Fruit fly (Drosophila melanogaster) whole organism, embryonic: Measurements from ENCODE around the gene CG46387.
A peak's percentile ranks its signal among the peaks of the same experiment; 100 is the strongest.

Experiments
- Abd-B ChIP-seq: fragments of 200-800 bp; sonication (Bioruptor generic); optimal IDR thresholded peaks from 2 replicates; lab custom pipeline; 2018; ENCODE audit warnings: missing biosample characterization, mild to moderate bottlenecking, missing genetic modification characterization, moderate library complexity
- BEAF-32 ChIP-seq: fragments of 200-800 bp; sonication (Bioruptor generic); optimal IDR thresholded peaks from 3 replicates; lab custom pipeline; 2017; ENCODE audit warnings: missing biosample characterization, missing genetic modification characterization, mild to moderate bottlenecking, moderate library complexity, missing genetic modification reagents
- Bgb ChIP-seq: fragments of 200-800 bp; sonication (Bioruptor generic); IDR thresholded peaks from 2 replicates; pipeline ENCODE4 v1.3.6; 2022; ENCODE audit warnings: missing biosample characterization, missing genetic modification characterization; ENCODE audit not compliant: partially characterized antibody
- CG10979 ChIP-seq: fragments of 200-800 bp; sonication (Bioruptor generic); optimal IDR thresholded peaks from 2 replicates; lab custom pipeline; 2018; ENCODE audit warnings: missing biosample characterization, mild to moderate bottlenecking, missing genetic modification characterization, moderate library complexity
- CG15514 ChIP-seq: fragments of 200-800 bp; sonication (Bioruptor generic); optimal IDR thresholded peaks from 3 replicates; lab custom pipeline; 2017; ENCODE audit warnings: missing biosample characterization, missing genetic modification characterization, mild to moderate bottlenecking, moderate library complexity, missing genetic modification reagents
- CG15601 ChIP-seq: fragments of 200-800 bp; sonication (Bioruptor generic); optimal IDR thresholded peaks from 3 replicates; lab custom pipeline; 2019; ENCODE audit warnings: missing biosample characterization, mild to moderate bottlenecking, missing genetic modification characterization, moderate library complexity
- CG1792 ChIP-seq: fragments of 200-800 bp; sonication (Bioruptor generic); optimal IDR thresholded peaks from 2 replicates; lab custom pipeline; 2016; ENCODE audit warnings: missing biosample characterization, missing genetic modification characterization
- CG2712 ChIP-seq: fragments of 200-800 bp; optimal IDR thresholded peaks from 3 replicates; lab custom pipeline; 2019; ENCODE audit warnings: missing biosample characterization, mild to moderate bottlenecking, missing genetic modification characterization, moderate library complexity
- CG30020 ChIP-seq: fragments of 200-800 bp; optimal IDR thresholded peaks from 2 replicates; lab custom pipeline; 2019; ENCODE audit warnings: missing biosample characterization, mild to moderate bottlenecking, missing genetic modification characterization, moderate library complexity
- CG31388 ChIP-seq: fragments of 200-800 bp; sonication (Bioruptor generic); optimal IDR thresholded peaks from 2 replicates; lab custom pipeline; 2016; ENCODE audit warnings: missing biosample characterization, missing genetic modification characterization
- CG7745 ChIP-seq: fragments of 200-800 bp; sonication (Bioruptor generic); optimal IDR thresholded peaks from 2 replicates; lab custom pipeline; 2018; ENCODE audit warnings: missing biosample characterization, mild to moderate bottlenecking, missing genetic modification characterization, moderate library complexity
- CG7928 ChIP-seq: fragments of 200-800 bp; sonication (Bioruptor generic); optimal IDR thresholded peaks from 2 replicates; lab custom pipeline; 2017; ENCODE audit warnings: missing biosample characterization, mild to moderate bottlenecking, missing genetic modification characterization
- CG7987 ChIP-seq: fragments of 200-800 bp; sonication (Bioruptor generic); optimal IDR thresholded peaks from 2 replicates; lab custom pipeline; 2018; ENCODE audit warnings: missing biosample characterization, mild to moderate bottlenecking, missing genetic modification characterization, moderate library complexity
- CG9609 ChIP-seq: fragments of 200-800 bp; sonication (Bioruptor generic); optimal IDR thresholded peaks from 3 replicates; lab custom pipeline; 2016; ENCODE audit warnings: missing biosample characterization, missing genetic modification characterization
- CHES-1-like ChIP-seq: fragments of 200-800 bp; sonication (Bioruptor generic); optimal IDR thresholded peaks from 2 replicates; lab custom pipeline; 2016; ENCODE audit warnings: missing biosample characterization, missing genetic modification characterization
- Dll ChIP-seq: fragments of 200-800 bp; sonication (Bioruptor generic); IDR thresholded peaks from 4 replicates; pipeline ENCODE4 v1.3.6; 2022; ENCODE audit warnings: missing biosample characterization, missing genetic modification characterization; ENCODE audit not compliant: partially characterized antibody
- Doc3 ChIP-seq: fragments of 200-800 bp; sonication (Bioruptor generic); IDR thresholded peaks from 3 replicates; pipeline ENCODE4 v1.3.6; 2022; ENCODE audit warnings: missing biosample characterization, missing genetic modification characterization; ENCODE audit not compliant: partially characterized antibody
- E2f2 ChIP-seq: fragments of 200-800 bp; sonication (Bioruptor generic); IDR thresholded peaks from 2 replicates; pipeline ENCODE4 v1.3.6; 2022; ENCODE audit warnings: missing biosample characterization, missing genetic modification characterization
- HLH54F ChIP-seq: fragments of 200-800 bp; sonication (Bioruptor generic); optimal IDR thresholded peaks from 3 replicates; lab custom pipeline; 2016; ENCODE audit warnings: missing biosample characterization, missing genetic modification characterization
- HmgD ChIP-seq: fragments of 200-800 bp; sonication (Bioruptor generic); optimal IDR thresholded peaks from 3 replicates; lab custom pipeline; 2016; ENCODE audit warnings: missing biosample characterization, missing genetic modification characterization
- NC2β ChIP-seq: fragments of 200-800 bp; sonication (Bioruptor generic); optimal IDR thresholded peaks from 2 replicates; lab custom pipeline; 2016; ENCODE audit warnings: missing biosample characterization, missing genetic modification characterization
- Pdp1 ChIP-seq, 2 experiments: fragments of 200-800 bp; sonication (Bioruptor generic); optimal IDR thresholded peaks; 3 replicates each; lab custom pipeline; 2016; ENCODE audit warnings: missing biosample characterization in 2 of 2, missing genetic modification characterization in 2 of 2, mild to moderate bottlenecking in 1 of 2, moderate library complexity in 1 of 2
- TFAM ChIP-seq: fragments of 200-800 bp; sonication (Bioruptor generic); optimal IDR thresholded peaks from 2 replicates; lab custom pipeline; 2017; ENCODE audit warnings: missing biosample characterization, missing genetic modification characterization, inconsistent platforms
- Trl ChIP-seq, 3 experiments: fragments of >200 bp in 2 of 3; fragments of 200-800 bp in 1 of 3; sonication (Bioruptor generic) in 1 of 3; optimal IDR thresholded peaks; 2 replicates in 1 of 3; 3 replicates in 2 of 3; lab custom pipeline; 2016 to 2017; ENCODE audit warnings: missing biosample characterization in 1 of 3, missing genetic modification characterization in 1 of 3
- bcd ChIP-seq: fragments of 200-800 bp; sonication (Bioruptor generic); optimal IDR thresholded peaks from 2 replicates; lab custom pipeline; 2017; ENCODE audit warnings: missing biosample characterization, mild to moderate bottlenecking, missing genetic modification characterization
- bsh ChIP-seq, 2 experiments: fragments of 200-800 bp; sonication (Bioruptor generic); optimal IDR thresholded peaks; 2 replicates each; lab custom pipeline; 2017 to 2018; ENCODE audit warnings: mild to moderate bottlenecking in 2 of 2, missing biosample characterization in 2 of 2, missing genetic modification characterization in 2 of 2, moderate library complexity in 1 of 2
- btn ChIP-seq: fragments of 200-800 bp; sonication (Bioruptor generic); optimal IDR thresholded peaks from 2 replicates; lab custom pipeline; 2016; ENCODE audit warnings: missing biosample characterization, missing genetic modification characterization
- cg ChIP-seq: fragments of 200-800 bp; sonication (Bioruptor generic); optimal IDR thresholded peaks from 3 replicates; lab custom pipeline; 2019; ENCODE audit warnings: missing biosample characterization, mild to moderate bottlenecking, missing genetic modification characterization, moderate library complexity
- dm ChIP-seq: fragments of 200-800 bp; sonication (Bioruptor generic); optimal IDR thresholded peaks from 3 replicates; lab custom pipeline; 2016; ENCODE audit warnings: missing biosample characterization, missing genetic modification characterization
- exex ChIP-seq: fragments of 200-800 bp; sonication (Bioruptor generic); optimal IDR thresholded peaks from 4 replicates; lab custom pipeline; 2018; ENCODE audit warnings: missing biosample characterization, mild to moderate bottlenecking, missing genetic modification characterization, moderate library complexity
- fd102C ChIP-seq: fragments of 200-800 bp; sonication (Bioruptor generic); optimal IDR thresholded peaks from 2 replicates; lab custom pipeline; 2018; ENCODE audit warnings: missing biosample characterization, mild to moderate bottlenecking, missing genetic modification characterization, moderate library complexity
- grn ChIP-seq: fragments of 200-800 bp; sonication (Bioruptor generic); optimal IDR thresholded peaks from 3 replicates; lab custom pipeline; 2017; ENCODE audit warnings: missing biosample characterization, missing genetic modification characterization
- jumu ChIP-seq: fragments of 200-800 bp; sonication (Bioruptor generic); optimal IDR thresholded peaks from 3 replicates; lab custom pipeline; 2016; ENCODE audit warnings: missing biosample characterization, missing genetic modification characterization
- lbe ChIP-seq: fragments of 200-800 bp; sonication (Bioruptor generic); optimal IDR thresholded peaks from 2 replicates; lab custom pipeline; 2016; ENCODE audit warnings: missing biosample characterization, mild to moderate bottlenecking, missing genetic modification characterization
- lilli ChIP-seq: fragments of 200-800 bp; sonication (Bioruptor generic); optimal IDR thresholded peaks from 3 replicates; lab custom pipeline; 2016; ENCODE audit warnings: missing biosample characterization, missing genetic modification characterization
- lmd ChIP-seq: fragments of 200-800 bp; sonication (Bioruptor generic); IDR thresholded peaks from 2 replicates; pipeline ENCODE4 v1.3.6; 2022; ENCODE audit warnings: missing biosample characterization, missing genetic modification characterization
- luna ChIP-seq: fragments of 200-800 bp; sonication (Bioruptor generic); optimal IDR thresholded peaks from 2 replicates; lab custom pipeline; 2016; ENCODE audit warnings: missing biosample characterization, missing genetic modification characterization
- mam ChIP-seq: fragments of 200-800 bp; sonication (Bioruptor generic); optimal IDR thresholded peaks from 3 replicates; lab custom pipeline; 2016; ENCODE audit warnings: missing biosample characterization, missing genetic modification characterization
- nau ChIP-seq: fragments of 200-800 bp; sonication (Bioruptor generic); optimal IDR thresholded peaks from 3 replicates; lab custom pipeline; 2017; ENCODE audit warnings: missing biosample characterization, mild to moderate bottlenecking, missing genetic modification characterization, missing genetic modification reagents
- onecut ChIP-seq: fragments of 200-800 bp; sonication (Bioruptor generic); IDR thresholded peaks from 2 replicates; pipeline ENCODE4 v1.3.6; 2022; ENCODE audit warnings: missing biosample characterization, missing genetic modification characterization
- pzg ChIP-seq: fragments of 200-800 bp; sonication (Bioruptor generic); optimal IDR thresholded peaks from 3 replicates; lab custom pipeline; 2018; ENCODE audit warnings: missing biosample characterization, mild to moderate bottlenecking, missing genetic modification characterization, moderate library complexity
- ro ChIP-seq: fragments of 200-800 bp; sonication (Bioruptor generic); IDR thresholded peaks from 2 replicates; pipeline ENCODE4 v1.3.6; 2022; ENCODE audit warnings: missing biosample characterization, missing genetic modification characterization
- row ChIP-seq: fragments of 200-800 bp; sonication (Bioruptor generic); IDR thresholded peaks from 3 replicates; pipeline ENCODE4 v1.3.6; 2022; ENCODE audit warnings: missing biosample characterization, missing genetic modification characterization
- schlank ChIP-seq: fragments of 200-800 bp; sonication (Bioruptor generic); optimal IDR thresholded peaks from 2 replicates; lab custom pipeline; 2018; ENCODE audit warnings: missing biosample characterization, mild to moderate bottlenecking, missing genetic modification characterization
- sna ChIP-seq: fragments of 200-800 bp; sonication (Bioruptor generic); IDR thresholded peaks from 2 replicates; pipeline ENCODE4 v1.3.6; 2022; ENCODE audit warnings: missing biosample characterization, missing genetic modification characterization; ENCODE audit not compliant: partially characterized antibody
- sob ChIP-seq: fragments of 200-800 bp; sonication (Bioruptor generic); IDR thresholded peaks from 2 replicates; pipeline ENCODE4 v1.3.6; 2022; ENCODE audit warnings: missing biosample characterization, missing genetic modification characterization
- trh ChIP-seq: fragments of 200-800 bp; sonication (Bioruptor generic); optimal IDR thresholded peaks from 2 replicates; lab custom pipeline; 2016; ENCODE audit warnings: missing biosample characterization, missing genetic modification characterization
- zen2 ChIP-seq: fragments of 200-800 bp; sonication (Bioruptor generic); IDR thresholded peaks from 3 replicates; pipeline ENCODE4 v1.3.6; 2022; ENCODE audit warnings: missing biosample characterization, missing genetic modification characterization; ENCODE audit not compliant: partially characterized antibody
- zfh2 ChIP-seq: fragments of 200-800 bp; sonication (Bioruptor generic); optimal IDR thresholded peaks from 2 replicates; lab custom pipeline; 2016; ENCODE audit warnings: missing biosample characterization, missing genetic modification characterization

CG46387 gene

DNA sequence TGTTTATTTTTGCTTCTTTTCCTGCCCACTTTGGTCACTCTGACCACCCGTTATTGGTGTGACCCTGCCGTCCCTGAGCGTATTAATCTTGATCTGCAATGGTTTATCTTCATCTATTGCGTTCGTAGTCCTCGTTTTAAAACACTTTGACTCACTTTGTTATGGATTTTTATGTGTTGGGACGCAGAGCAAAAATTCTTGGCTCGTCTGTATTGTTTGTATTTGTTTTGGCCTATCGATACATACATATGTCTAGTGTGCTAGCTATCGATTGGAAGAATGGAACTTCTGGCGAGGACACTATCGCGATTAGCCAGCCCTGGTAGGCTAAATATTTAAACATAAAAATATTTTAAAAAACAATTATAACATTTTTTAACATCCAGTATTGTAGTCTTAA, 38.8 kb upstream of the CG46387 start, which contains the start of gene CG10809 (continued):
- peak; percentile 92 for TF ChIP-seq Dll (GFP tag; lab: Robert Waterston, UW)
- TF ChIP-seq Abd-B (GFP tag; lab: Kevin White, UChicago), result peak; percentile 21
- TF ChIP-seq Doc3 (GFP tag; lab: Robert Waterston, UW), result peak; percentile 86
- TF ChIP-seq BEAF-32 (GFP tag; lab: Kevin White, UChicago), result peak; percentile 95
- TF ChIP-seq CG7745 (tag; lab: Kevin White, UChicago), result no peak
- TF ChIP-seq onecut (GFP tag; lab: Robert Waterston, UW), result no peak
- no peak for TF ChIP-seq CG31388 (GFP tag; lab: Kevin White, UChicago)
- TF ChIP-seq CG10979, result peak; percentile 24
- TF ChIP-seq bcd (GFP tag; lab: Kevin White, UChicago), result peak; percentile 34
- TF ChIP-seq NC2β, result peak; percentile 37
- TF ChIP-seq lmd, result peak; percentile 17; the same call in 1 of the 2 replicates
- TF ChIP-seq Bgb (GFP tag; lab: Robert Waterston, UW), result peak; percentile 93
- TF ChIP-seq nau, result no peak
- peak; percentile 37 for TF ChIP-seq cg (GFP tag; lab: Kevin White, UChicago)
- TF ChIP-seq TFAM (GFP tag; lab: Kevin White, UChicago), result no peak
- TF ChIP-seq lbe (GFP tag; lab: Kevin White, UChicago), result peak; percentile 45
- TF ChIP-seq Trl (optimal IDR thresholded peaks at IDR 0.05; lab: Kevin White, UChicago), result no peak
- peak; percentile 22 for TF ChIP-seq Trl (GFP tag; optimal IDR thresholded peaks at IDR 0.05; lab: Kevin White, UChicago)
- TF ChIP-seq CG30020 (tag; lab: Kevin White, UChicago), result peak; percentile 80
- peak; percentile 57 for TF ChIP-seq CG2712 (tag; lab: Kevin White, UChicago)
- peak; percentile 85 for TF ChIP-seq pzg (GFP tag; lab: Kevin White, UChicago)
- TF ChIP-seq CG7987 (GFP tag; lab: Kevin White, UChicago), result peak; percentile 48
- TF ChIP-seq mam, result peak; percentile 11
- TF ChIP-seq luna (GFP tag; lab: Kevin White, UChicago), result no peak
- TF ChIP-seq grn (GFP tag; lab: Kevin White, UChicago), result peak; percentile 82
- TF ChIP-seq zen2 (GFP tag; lab: Robert Waterston, UW), result peak; percentile 62; the same call in 1 of the 3 replicates
- TF ChIP-seq schlank, result no peak
- peak; percentile 42 for TF ChIP-seq CG15601 (tag; lab: Kevin White, UChicago)
- TF ChIP-seq trh (GFP tag; lab: Kevin White, UChicago), result peak; percentile 38
- peak; percentile 69 for TF ChIP-seq CHES-1-like (GFP tag; lab: Kevin White, UChicago)
- TF ChIP-seq jumu (GFP tag; lab: Kevin White, UChicago), result peak; percentile 15
- no peak for TF ChIP-seq btn
- peak; percentile 25 for TF ChIP-seq HmgD (GFP tag; lab: Kevin White, UChicago)
- TF ChIP-seq lilli (GFP tag; lab: Kevin White, UChicago), result peak; percentile 45
- no peak for TF ChIP-seq HLH54F (GFP tag; lab: Kevin White, UChicago)
- peak in 1 of 2 experiments; percentile 27 for TF ChIP-seq bsh (GFP tag; optimal IDR thresholded peaks at IDR 0.05; lab: Kevin White, UChicago)
- peak; percentile 59 for TF ChIP-seq E2f2 (GFP tag; lab: Robert Waterston, UW)
- peak; percentile 5 for TF ChIP-seq fd102C (GFP tag; lab: Kevin White, UChicago)
- peak; percentile 8 for TF ChIP-seq exex (tag; lab: Kevin White, UChicago)
- peak; percentile 80 for TF ChIP-seq row (GFP tag; lab: Robert Waterston, UW)
- peak; percentile 93 for TF ChIP-seq CG7928 (GFP tag; lab: Kevin White, UChicago)
- peak in 1 of 2 experiments; percentile 33 for TF ChIP-seq Pdp1 (GFP tag; optimal IDR thresholded peaks at IDR 0.05; lab: Kevin White, UChicago)
- peak; percentile 88 for TF ChIP-seq sna (GFP tag; lab: Robert Waterston, UW)
- no peak for TF ChIP-seq ro (GFP tag; lab: Robert Waterston, UW)
- TF ChIP-seq sob, result peak; percentile 39; the same call in 1 of the 2 replicates
- TF ChIP-seq dm (GFP tag; lab: Kevin White, UChicago), result peak; percentile 12
- TF ChIP-seq CG1792, result peak; percentile 20
- TF ChIP-seq zfh2 (GFP tag; lab: Kevin White, UChicago), result peak; percentile 44
- TF ChIP-seq CG15514, result peak; percentile 87
- TF ChIP-seq CG9609 (GFP tag; lab: Kevin White, UChicago), result peak; percentile 20
